Fruit fly (Drosophila melanogaster): Measurements from ENCODE around the gene CG14892.

The CG14892 gene

dm6 chr3R:16624371-16624749 lies 30.1 kb downstream of the CG14892 start, which contains the start of gene Ccdc114:
Gene Ccdc114 (minus strand): TSS chr3R:16624717.
- TF ChIP-seq CG8478 (optimal IDR thresholded peaks at IDR 0.05) (no peak), Dll (optimal IDR thresholded peaks at IDR 0.05) (no peak), usp (GFP tag; optimal IDR thresholded peaks at IDR 0.05) (no peak), psq (optimal IDR thresholded peaks at IDR 0.05) (no peak), EcR (GFP tag; optimal IDR thresholded peaks at IDR 0.05) (no peak), pan (optimal IDR thresholded peaks at IDR 0.05) (no peak)

- TF ChIP-seq EcR (GFP tag; optimal IDR thresholded peaks at IDR 0.05) (no peak), usp (GFP tag; optimal IDR thresholded peaks at IDR 0.05) (no peak), psq (optimal IDR thresholded peaks at IDR 0.05) (no peak), Dll (optimal IDR thresholded peaks at IDR 0.05) (no peak), pan (optimal IDR thresholded peaks at IDR 0.05) (no peak), CG8478 (optimal IDR thresholded peaks at IDR 0.05) (no peak)
Observed at dm6 chr3R:16624750-16625549, 30.7 kb downstream of the CG14892 start, which contains the start of gene Fas1. Gene Fas1 (plus strand): TSS chr3R:16625238.

dm6 chr3R:16625844-16626430 lies 31.7 kb downstream of the CG14892 start:
- TF ChIP-seq Dll (optimal IDR thresholded peaks at IDR 0.05) (peak; percentile 8), EcR (GFP tag; optimal IDR thresholded peaks at IDR 0.05) (no peak)

dm6 chr3R:16626899-16627432 lies 32.8 kb downstream of the CG14892 start:
- TF ChIP-seq EcR (GFP tag; optimal IDR thresholded peaks at IDR 0.05) (no peak), psq (optimal IDR thresholded peaks at IDR 0.05) (no peak), pan (optimal IDR thresholded peaks at IDR 0.05) (no peak), Dll (optimal IDR thresholded peaks at IDR 0.05) (no peak), usp (GFP tag; optimal IDR thresholded peaks at IDR 0.05) (no peak), CG8478 (optimal IDR thresholded peaks at IDR 0.05) (no peak)

dm6 chr3R:16630564-16630963 lies 36.4 kb downstream of the CG14892 start:
- no peak for TF ChIP-seq CG8478 (optimal IDR thresholded peaks at IDR 0.05)
- no peak for TF ChIP-seq psq (optimal IDR thresholded peaks at IDR 0.05)
- TF ChIP-seq Dll (optimal IDR thresholded peaks at IDR 0.05), result no peak
- TF ChIP-seq EcR (GFP tag; optimal IDR thresholded peaks at IDR 0.05), result no peak
- no peak for TF ChIP-seq usp (GFP tag; optimal IDR thresholded peaks at IDR 0.05)
- no peak for TF ChIP-seq pan (optimal IDR thresholded peaks at IDR 0.05)

dm6 chr3R:16632698-16633097 lies 38.5 kb downstream of the CG14892 start:
- no peak for TF ChIP-seq usp (GFP tag; optimal IDR thresholded peaks at IDR 0.05)
- TF ChIP-seq Dll (optimal IDR thresholded peaks at IDR 0.05), result no peak
- no peak for TF ChIP-seq pan (optimal IDR thresholded peaks at IDR 0.05)
- TF ChIP-seq EcR (GFP tag; optimal IDR thresholded peaks at IDR 0.05), result no peak
- no peak for TF ChIP-seq CG8478 (optimal IDR thresholded peaks at IDR 0.05)
- no peak for TF ChIP-seq psq (optimal IDR thresholded peaks at IDR 0.05)

dm6 chr3R:16640005-16640408 lies 45.8 kb downstream of the CG14892 start, which contains the start of gene nonA-l:
Gene nonA-l (plus strand): TSS chr3R:16640205.
- TF ChIP-seq psq (optimal IDR thresholded peaks at IDR 0.05) (no peak), pan (optimal IDR thresholded peaks at IDR 0.05) (no peak), CG8478 (optimal IDR thresholded peaks at IDR 0.05) (no peak), EcR (GFP tag; optimal IDR thresholded peaks at IDR 0.05) (no peak), Dll (optimal IDR thresholded peaks at IDR 0.05) (no peak)

- TF ChIP-seq usp (GFP tag; optimal IDR thresholded peaks at IDR 0.05) (no peak), pan (optimal IDR thresholded peaks at IDR 0.05) (no peak), psq (optimal IDR thresholded peaks at IDR 0.05) (no peak), Dll (optimal IDR thresholded peaks at IDR 0.05) (no peak), CG8478 (optimal IDR thresholded peaks at IDR 0.05) (no peak), EcR (GFP tag; optimal IDR thresholded peaks at IDR 0.05) (no peak)
Observed at dm6 chr3R:16643591-16643990, 49.4 kb downstream of the CG14892 start, which contains the start of gene Arl6IP1. Gene Arl6IP1 (plus strand): TSS chr3R:16643605.
